Fruit fly (Drosophila melanogaster) whole organism, embryonic: ENCODE data around the gene ND-23.

Source experiments
- Ada2b ChIP-seq: fragments of 200-800 bp; sonication (Bioruptor generic); IDR thresholded peaks from 2 replicates; pipeline ENCODE4 v1.3.6; 2022; ENCODE audit warnings: missing biosample characterization, missing genetic modification characterization
- Awh ChIP-seq: fragments of 200-800 bp; sonication (Bioruptor generic); IDR thresholded peaks from 2 replicates; pipeline ENCODE4, ENCODE4 v1.3.6; 2022; ENCODE audit warnings: missing biosample characterization, missing genetic modification characterization
- B-H1 ChIP-seq: fragments of 200-800 bp; sonication (Bioruptor generic); IDR thresholded peaks from 3 replicates; pipeline ENCODE4 v1.3.6; 2022; ENCODE audit warnings: missing biosample characterization, missing genetic modification characterization
- CG10565 ChIP-seq: fragments of 200-800 bp; sonication (Bioruptor generic); optimal IDR thresholded peaks from 3 replicates; lab custom pipeline; 2016; ENCODE audit warnings: missing biosample characterization, mild to moderate bottlenecking, missing genetic modification characterization
- CG10979 ChIP-seq: fragments of 200-800 bp; sonication (Bioruptor generic); optimal IDR thresholded peaks from 2 replicates; lab custom pipeline; 2018; ENCODE audit warnings: missing biosample characterization, mild to moderate bottlenecking, missing genetic modification characterization, moderate library complexity
- CG11093 ChIP-seq: fragments of 200-800 bp; sonication (Bioruptor generic); IDR thresholded peaks from 3 replicates; pipeline ENCODE4 v1.3.6; 2022; ENCODE audit warnings: missing biosample characterization, missing genetic modification characterization
- CG11247 ChIP-seq: fragments of 200-800 bp; sonication (Bioruptor generic); IDR thresholded peaks from 2 replicates; pipeline ENCODE4 v1.3.6; 2022; ENCODE audit warnings: missing biosample characterization, missing genetic modification characterization
- CG11456 ChIP-seq: fragments of 200-800 bp; sonication (Bioruptor generic); IDR thresholded peaks from 3 replicates; pipeline ENCODE4 v1.3.6; 2022; ENCODE audit warnings: missing biosample characterization, missing genetic modification characterization
- CG12744 ChIP-seq: fragments of 200-800 bp; sonication (Bioruptor generic); optimal IDR thresholded peaks from 2 replicates; lab custom pipeline; 2016; ENCODE audit warnings: missing biosample characterization, missing genetic modification characterization
- CG14050 ChIP-seq: fragments of 200-800 bp; sonication (Bioruptor generic); IDR thresholded peaks from 3 replicates; pipeline ENCODE4 v1.3.6; 2022; ENCODE audit warnings: missing biosample characterization, missing genetic modification characterization
- CG15514 ChIP-seq: fragments of 200-800 bp; sonication (Bioruptor generic); optimal IDR thresholded peaks from 3 replicates; lab custom pipeline; 2017; ENCODE audit warnings: missing biosample characterization, missing genetic modification characterization, mild to moderate bottlenecking, moderate library complexity, missing genetic modification reagents
- CG17912 ChIP-seq: fragments of 200-800 bp; sonication (Bioruptor generic); optimal IDR thresholded peaks from 2 replicates; lab custom pipeline; 2018; ENCODE audit warnings: missing biosample characterization, mild to moderate bottlenecking, missing genetic modification characterization
- CG32767 ChIP-seq: fragments of 200-800 bp; sonication (Bioruptor generic); IDR thresholded peaks from 2 replicates; pipeline ENCODE4 v1.3.6; 2022; ENCODE audit warnings: missing biosample characterization, missing genetic modification characterization
- CG4328 ChIP-seq: fragments of 200-800 bp; sonication (Bioruptor generic); optimal IDR thresholded peaks from 3 replicates; lab custom pipeline; 2017; ENCODE audit warnings: missing biosample characterization, missing genetic modification reagents, missing genetic modification characterization
- CG4424 ChIP-seq: fragments of 200-800 bp; sonication (Bioruptor generic); optimal IDR thresholded peaks from 3 replicates; lab custom pipeline; 2016; ENCODE audit warnings: missing biosample characterization, missing genetic modification characterization
- CG4730 ChIP-seq: fragments of 200-800 bp; sonication (Bioruptor generic); IDR thresholded peaks from 2 replicates; pipeline ENCODE4 v1.3.6; 2022; ENCODE audit warnings: missing biosample characterization, missing genetic modification characterization
- CG7963 ChIP-seq: fragments of 200-800 bp; sonication (Bioruptor generic); IDR thresholded peaks from 3 replicates; pipeline ENCODE4 v1.3.6; 2022; ENCODE audit warnings: missing biosample characterization, missing genetic modification characterization; ENCODE audit not compliant: partially characterized antibody
- CG8281 ChIP-seq: fragments of 200-800 bp; sonication (Bioruptor generic); optimal IDR thresholded peaks from 2 replicates; lab custom pipeline; 2018; ENCODE audit warnings: missing biosample characterization, mild to moderate bottlenecking, missing genetic modification characterization, moderate library complexity
- CG9876 ChIP-seq: fragments of 200-800 bp; sonication (Bioruptor generic); optimal IDR thresholded peaks from 2 replicates; lab custom pipeline; 2016; ENCODE audit warnings: missing biosample characterization, missing genetic modification characterization
- D19A ChIP-seq: fragments of 200-800 bp; optimal IDR thresholded peaks from 3 replicates; lab custom pipeline; 2019; ENCODE audit warnings: missing biosample characterization, mild to moderate bottlenecking, missing genetic modification characterization, moderate library complexity
- Drgx ChIP-seq: fragments of 200-800 bp; sonication (Bioruptor generic); IDR thresholded peaks from 2 replicates; pipeline ENCODE4 v1.3.6; 2022; ENCODE audit warnings: missing biosample characterization, missing genetic modification characterization
- E2f1 ChIP-seq: fragments of 200-800 bp; sonication (Bioruptor generic); IDR thresholded peaks from 2 replicates; pipeline ENCODE4 v1.3.6; 2022; ENCODE audit warnings: missing biosample characterization, missing genetic modification characterization
- Ets65A ChIP-seq: fragments of 200-800 bp; sonication (Bioruptor generic); peaks from one replicate; lab custom pipeline; 2016; ENCODE audit warnings: missing biosample characterization, missing genetic modification characterization
- GATAe ChIP-seq: fragments of 200-800 bp; sonication (Bioruptor generic); conservative IDR thresholded peaks from 2 replicates; pipeline ENCODE4 v1.3.6; 2022; ENCODE audit warnings: missing biosample characterization, missing genetic modification characterization
- Gsc ChIP-seq: fragments of 200-800 bp; sonication (Bioruptor generic); IDR thresholded peaks from 2 replicates; pipeline ENCODE4 v1.3.6; 2022; ENCODE audit warnings: missing biosample characterization, missing genetic modification characterization
- Gug ChIP-seq: fragments of 200-800 bp; sonication (Bioruptor generic); IDR thresholded peaks from 4 replicates; pipeline ENCODE4 v1.3.6; 2022; ENCODE audit warnings: missing biosample characterization, missing genetic modification characterization
- H15 ChIP-seq: fragments of 200-800 bp; sonication (Bioruptor generic); IDR thresholded peaks from 3 replicates; pipeline ENCODE4 v1.3.6; 2022; ENCODE audit warnings: missing biosample characterization, missing genetic modification characterization
- HHEX ChIP-seq: fragments of 200-800 bp; sonication (Bioruptor generic); optimal IDR thresholded peaks from 3 replicates; lab custom pipeline; 2017; ENCODE audit warnings: missing biosample characterization, mild to moderate bottlenecking, missing genetic modification characterization, missing genetic modification reagents
- HLH3B ChIP-seq: fragments of 200-800 bp; sonication (Bioruptor generic); IDR thresholded peaks from 2 replicates; pipeline ENCODE4 v1.3.6; 2022; ENCODE audit warnings: missing biosample characterization, missing genetic modification characterization
- Lhr ChIP-seq: fragments of 200-800 bp; sonication (Bioruptor generic); optimal IDR thresholded peaks from 3 replicates; lab custom pipeline; 2017; ENCODE audit warnings: mild to moderate bottlenecking, missing biosample characterization, missing genetic modification reagents, missing genetic modification characterization
- Neu2 ChIP-seq: fragments of 200-800 bp; sonication (Bioruptor generic); optimal IDR thresholded peaks from 3 replicates; lab custom pipeline; 2016; ENCODE audit warnings: missing biosample characterization, missing genetic modification characterization, borderline replicate concordance
- Rfx ChIP-seq: fragments of 200-800 bp; sonication (Bioruptor generic); IDR thresholded peaks from 2 replicates; pipeline ENCODE4 v1.3.6; 2022; ENCODE audit warnings: missing biosample characterization, missing genetic modification characterization
- Rx ChIP-seq: fragments of 200-800 bp; sonication (Bioruptor generic); IDR thresholded peaks from 2 replicates; pipeline ENCODE4 v1.3.6; 2022; ENCODE audit warnings: missing biosample characterization, missing genetic modification characterization
- az2 ChIP-seq: fragments of 200-800 bp; sonication (Bioruptor generic); optimal IDR thresholded peaks from 3 replicates; lab custom pipeline; 2016; ENCODE audit warnings: missing biosample characterization, missing genetic modification characterization
- cg ChIP-seq: fragments of 200-800 bp; sonication (Bioruptor generic); optimal IDR thresholded peaks from 3 replicates; lab custom pipeline; 2019; ENCODE audit warnings: missing biosample characterization, mild to moderate bottlenecking, missing genetic modification characterization, moderate library complexity
- chn ChIP-seq: fragments of 200-800 bp; sonication (Bioruptor generic); optimal IDR thresholded peaks from 2 replicates; lab custom pipeline; 2016; ENCODE audit warnings: missing biosample characterization, missing genetic modification characterization
- dan ChIP-seq: fragments of 200-800 bp; sonication (Bioruptor generic); IDR thresholded peaks from 2 replicates; pipeline ENCODE4 v1.3.6; 2022; ENCODE audit warnings: missing biosample characterization, missing genetic modification characterization
- dati ChIP-seq: fragments of 200-800 bp; sonication (Bioruptor generic); IDR thresholded peaks from 2 replicates; pipeline ENCODE4 v1.3.6; 2022; ENCODE audit warnings: missing biosample characterization, missing genetic modification characterization
- en ChIP-seq: fragments of 200-800 bp; sonication (Bioruptor generic); optimal IDR thresholded peaks from 2 replicates; lab custom pipeline; 2016; ENCODE audit warnings: missing biosample characterization, missing genetic modification characterization
- esg ChIP-seq: fragments of 200-800 bp; sonication (Bioruptor generic); conservative IDR thresholded peaks from 2 replicates; pipeline ENCODE4 v1.3.6; 2022; ENCODE audit warnings: missing biosample characterization, missing genetic modification characterization
- fd102C ChIP-seq: fragments of 200-800 bp; sonication (Bioruptor generic); optimal IDR thresholded peaks from 2 replicates; lab custom pipeline; 2018; ENCODE audit warnings: missing biosample characterization, mild to moderate bottlenecking, missing genetic modification characterization, moderate library complexity
- fd3F ChIP-seq: fragments of 200-800 bp; sonication (Bioruptor generic); optimal IDR thresholded peaks from 2 replicates; lab custom pipeline; 2018; ENCODE audit warnings: missing biosample characterization, mild to moderate bottlenecking, missing genetic modification characterization, moderate library complexity
- ftz-f1 ChIP-seq: fragments of 200-800 bp; sonication (Bioruptor generic); optimal IDR thresholded peaks from 2 replicates; lab custom pipeline; 2016; ENCODE audit warnings: missing biosample characterization, missing genetic modification characterization
- ham ChIP-seq: fragments of 200-800 bp; sonication (Bioruptor generic); IDR thresholded peaks from 2 replicates; pipeline ENCODE4 v1.3.6; 2022; ENCODE audit warnings: missing biosample characterization, missing genetic modification characterization
- jumu ChIP-seq: fragments of 200-800 bp; sonication (Bioruptor generic); optimal IDR thresholded peaks from 3 replicates; lab custom pipeline; 2016; ENCODE audit warnings: missing biosample characterization, missing genetic modification characterization
- mirr ChIP-seq: fragments of 200-800 bp; sonication (Bioruptor generic); optimal IDR thresholded peaks from 3 replicates; lab custom pipeline; 2018; ENCODE audit warnings: missing biosample characterization, mild to moderate bottlenecking, missing genetic modification characterization
- row ChIP-seq: fragments of 200-800 bp; sonication (Bioruptor generic); IDR thresholded peaks from 3 replicates; pipeline ENCODE4 v1.3.6; 2022; ENCODE audit warnings: missing biosample characterization, missing genetic modification characterization
- salm ChIP-seq: fragments of 200-800 bp; sonication (Bioruptor generic); optimal IDR thresholded peaks from 2 replicates; lab custom pipeline; 2018; ENCODE audit warnings: missing biosample characterization, mild to moderate bottlenecking, missing genetic modification characterization
- tna ChIP-seq: fragments of 200-800 bp; sonication (Bioruptor generic); IDR thresholded peaks from 2 replicates; pipeline ENCODE4 v1.3.6; 2022; ENCODE audit warnings: missing biosample characterization, missing genetic modification characterization; ENCODE audit not compliant: partially characterized antibody
- usp ChIP-seq: fragments of >200 bp; optimal IDR thresholded peaks from 2 replicates; lab custom pipeline; 2017; ENCODE audit warnings: missing biosample characterization, missing genetic modification characterization
- zf30C ChIP-seq: fragments of 200-800 bp; sonication (Bioruptor generic); optimal IDR thresholded peaks from 3 replicates; lab custom pipeline; 2018; ENCODE audit warnings: missing biosample characterization, mild to moderate bottlenecking, missing genetic modification characterization
- zfh1 ChIP-seq: fragments of 200-800 bp; sonication (Bioruptor generic); IDR thresholded peaks from 3 replicates; pipeline ENCODE4 v1.3.6; 2022; ENCODE audit warnings: missing biosample characterization, missing genetic modification characterization

ND-23 gene

dm6 chr3R:15816276-15816675 lies 20.6 kb downstream of the ND-23 start (continued):
- TF ChIP-seq CG9876 (GFP tag; lab: Kevin White, UChicago) = no peak
- peak; percentile 33; the same call in 1 of the 2 replicates for TF ChIP-seq CG11247 (GFP tag; lab: Robert Waterston, UW)
- no peak for TF ChIP-seq CG15514 (GFP tag; lab: Kevin White, UChicago)
- no peak for TF ChIP-seq GATAe
- no peak for TF ChIP-seq cg (GFP tag; lab: Kevin White, UChicago)
- TF ChIP-seq fd3F (GFP tag; lab: Kevin White, UChicago) = no peak
- TF ChIP-seq CG11093 = no peak
- no peak for TF ChIP-seq tna (GFP tag; lab: Robert Waterston, UW)
- TF ChIP-seq zfh1 (GFP tag; lab: Robert Waterston, UW) = peak; percentile 65; the same call in 1 of the 3 replicates
- no peak for TF ChIP-seq dati (GFP tag; lab: Robert Waterston, UW)
- no peak for TF ChIP-seq CG7963
- 0 out of 2 replicates have a peak, but pooled peaks have one; percentile 41 for TF ChIP-seq Rfx (GFP tag; lab: Robert Waterston, UW)
- TF ChIP-seq Gug (GFP tag; lab: Robert Waterston, UW) = peak; percentile 19; the same call in 1 of the 4 replicates
- no peak for TF ChIP-seq usp
- 0 out of 3 replicates have a peak, but pooled peaks have one; percentile 22 for TF ChIP-seq H15 (GFP tag; lab: Robert Waterston, UW)
- TF ChIP-seq row = peak; percentile 46; the same call in 2 of the 3 replicates
- TF ChIP-seq HHEX (GFP tag; lab: Kevin White, UChicago) = no peak
- peak; percentile 24; the same call in 1 of the 2 replicates for TF ChIP-seq esg (GFP tag; lab: Robert Waterston, UW)
- no peak for TF ChIP-seq HLH3B (GFP tag; lab: Robert Waterston, UW)
- peak; percentile 46; the same call in 1 of the 2 replicates for TF ChIP-seq Drgx (GFP tag; lab: Robert Waterston, UW)
- no peak for TF ChIP-seq en
- TF ChIP-seq CG17912 = no peak
- TF ChIP-seq Neu2 (GFP tag; lab: Kevin White, UChicago) = no peak
- TF ChIP-seq Rx = peak; percentile 47; the same call in 1 of the 2 replicates
- no peak for TF ChIP-seq salm (tag; lab: Kevin White, UChicago)
- no peak for TF ChIP-seq ftz-f1
- no peak for TF ChIP-seq CG4424
- TF ChIP-seq az2 (GFP tag; lab: Kevin White, UChicago) = no peak
- TF ChIP-seq D19A = no peak
- TF ChIP-seq CG4328 (GFP tag; lab: Kevin White, UChicago) = no peak
- TF ChIP-seq Awh = peak; percentile 37; the same call in 1 of the 2 replicates
- no peak for TF ChIP-seq CG12744
- TF ChIP-seq Gsc (GFP tag; lab: Robert Waterston, UW) = no peak
- TF ChIP-seq mirr (GFP tag; lab: Kevin White, UChicago) = no peak
- 0 out of 2 replicates have a peak, but pooled peaks have one; percentile 39 for TF ChIP-seq CG4730
- TF ChIP-seq CG10979 (tag; lab: Kevin White, UChicago) = peak; percentile 1
- TF ChIP-seq B-H1 = peak; percentile 16; the same call in 1 of the 3 replicates
- no peak for TF ChIP-seq CG14050 (GFP tag; lab: Robert Waterston, UW)
- TF ChIP-seq Ada2b (GFP tag; lab: Robert Waterston, UW) = 0 out of 2 replicates have a peak, but pooled peaks have one; percentile 20
- no peak for TF ChIP-seq fd102C
- TF ChIP-seq E2f1 (GFP tag; lab: Robert Waterston, UW) = peak; percentile 43
- peak; percentile 21; the same call in 1 of the 2 replicates for TF ChIP-seq dan
- TF ChIP-seq Lhr = no peak
- TF ChIP-seq CG11456 = peak; percentile 57; the same call in 1 of the 3 replicates
- TF ChIP-seq Ets65A (GFP tag; lab: Kevin White, UChicago) = peak; percentile 92
- no peak for TF ChIP-seq CG32767 (GFP tag; lab: Robert Waterston, UW)
- no peak for TF ChIP-seq CG8281
- no peak for TF ChIP-seq CG10565 (GFP tag; lab: Kevin White, UChicago)
- TF ChIP-seq ham = no peak
- TF ChIP-seq chn (GFP tag; lab: Kevin White, UChicago) = peak; percentile 43
- TF ChIP-seq zf30C = no peak
- TF ChIP-seq jumu = no peak
